Worm (Caenorhabditis elegans): Measurements from ENCODE around the gene sre-13.

- TF ChIP-seq vab-15 (tag; optimal IDR thresholded peaks at IDR 0.05) = no peak
- no peak for TF ChIP-seq nhr-20 (tag; optimal IDR thresholded peaks at IDR 0.05)
- no peak for TF ChIP-seq jun-1 (tag; optimal IDR thresholded peaks at IDR 0.05)
- no peak for TF ChIP-seq elt-3 (tag; optimal IDR thresholded peaks at IDR 0.05)
- TF ChIP-seq zag-1 (tag; optimal IDR thresholded peaks at IDR 0.05) = no peak
- TF ChIP-seq nhr-77 (tag; optimal IDR thresholded peaks at IDR 0.05) = no peak
- no peak for TF ChIP-seq unc-30 (tag; optimal IDR thresholded peaks at IDR 0.05)
- no peak for TF ChIP-seq lin-39 (tag; optimal IDR thresholded peaks at IDR 0.05)
- no peak for TF ChIP-seq mep-1 (tag; optimal IDR thresholded peaks at IDR 0.05)
- TF ChIP-seq lin-13 (GFP tag; optimal IDR thresholded peaks at IDR 0.05) = no peak
Observed at ce11 chrII:14636737-14637136, at the start of gene sre-13.

All from whole organism, L1 larva.